Worm (Caenorhabditis elegans) whole organism, L2 larva: ENCODE results near the gene srab-26.

ENCODE experiments used
- C34F6.9 ChIP-seq: fragments of 150-350 bp; optimal IDR thresholded peaks from 2 replicates; lab custom pipeline; 2014; ENCODE audit warnings: missing biosample characterization, missing genetic modification characterization
- F13H6.1 ChIP-seq: sonication (generic microtip); optimal IDR thresholded peaks from 2 replicates; lab custom pipeline; 2016; ENCODE audit warnings: missing genetic modification characterization, missing compliant biosample characterization
- R02D3.7 ChIP-seq: fragments of 150-350 bp; optimal IDR thresholded peaks from 2 replicates; lab custom pipeline; 2014; ENCODE audit warnings: missing biosample characterization, missing genetic modification characterization
- Y55F3AM.14 ChIP-seq: fragments of 200-800 bp; sonication (Bioruptor generic); optimal IDR thresholded peaks from 2 replicates; lab custom pipeline; 2018; ENCODE audit warnings: mild to moderate bottlenecking, missing genetic modification characterization, missing compliant biosample characterization
- alr-1 ChIP-seq: fragments of 150-350 bp; optimal IDR thresholded peaks from 2 replicates; lab custom pipeline; 2014; ENCODE audit warnings: missing biosample characterization, missing genetic modification characterization
- aly-2 ChIP-seq: fragments of 150-350 bp; optimal IDR thresholded peaks from 2 replicates; lab custom pipeline; 2014; ENCODE audit warnings: missing biosample characterization, missing genetic modification characterization
- ama-1 ChIP-seq: fragments of 150-350 bp; optimal IDR thresholded peaks from 2 replicates; lab custom pipeline; 2018; ENCODE audit warnings: inconsistent platforms
- blmp-1 ChIP-seq: sonication (generic microtip); optimal IDR thresholded peaks from 2 replicates; lab custom pipeline; 2017; ENCODE audit warnings: missing genetic modification characterization, mild to moderate bottlenecking, missing compliant biosample characterization, antibody characterized with exemption, moderate library complexity; ENCODE audit not compliant: insufficient read depth
- ceh-16 ChIP-seq: fragments of 150-350 bp; optimal IDR thresholded peaks from 2 replicates; lab custom pipeline; 2014; ENCODE audit warnings: missing biosample characterization, missing genetic modification characterization
- ceh-82 ChIP-seq: fragments of 150-350 bp; optimal IDR thresholded peaks from 2 replicates; lab custom pipeline; 2014; ENCODE audit warnings: missing biosample characterization, missing genetic modification characterization
- crh-2 ChIP-seq: sonication (generic microtip); optimal IDR thresholded peaks from 2 replicates; lab custom pipeline; 2017; ENCODE audit warnings: missing biosample characterization, missing genetic modification characterization
- dmd-4 ChIP-seq: sonication (generic microtip); optimal IDR thresholded peaks from 2 replicates; lab custom pipeline; 2017; ENCODE audit warnings: missing biosample characterization, missing genetic modification characterization
- egl-27 ChIP-seq: sonication (generic microtip); optimal IDR thresholded peaks from 3 replicates; lab custom pipeline; 2017; ENCODE audit warnings: missing biosample characterization, missing genetic modification reagents, missing genetic modification characterization
- fos-1 ChIP-seq: fragments of 150-350 bp; optimal IDR thresholded peaks from 2 replicates; lab custom pipeline; 2014; ENCODE audit warnings: missing biosample characterization, missing genetic modification characterization
- gmeb-1 ChIP-seq: fragments of 150-350 bp; optimal IDR thresholded peaks from 2 replicates; lab custom pipeline; 2014; ENCODE audit warnings: missing biosample characterization, missing genetic modification characterization
- lin-11 ChIP-seq: fragments of 150-350 bp; sonication (generic microtip); optimal IDR thresholded peaks from 2 replicates; lab custom pipeline; 2014; ENCODE audit warnings: missing biosample characterization, missing genetic modification characterization, inconsistent platforms, mixed read lengths
- lin-13 ChIP-seq: fragments of 150-350 bp; optimal IDR thresholded peaks from 2 replicates; lab custom pipeline; 2014; ENCODE audit warnings: missing biosample characterization, missing genetic modification reagents, missing genetic modification characterization
- lin-39 ChIP-seq: fragments of 150-350 bp; optimal IDR thresholded peaks from 2 replicates; lab custom pipeline; 2014; ENCODE audit warnings: missing biosample characterization, missing genetic modification reagents, missing genetic modification characterization
- lsy-2 ChIP-seq, 2 experiments: fragments of 150-350 bp in 1 of 2; sonication (generic microtip) in 1 of 2; optimal IDR thresholded peaks; 2 replicates each; lab custom pipeline; 2014 to 2017; ENCODE audit warnings: missing biosample characterization in 2 of 2, missing genetic modification characterization in 2 of 2
- mab-5 ChIP-seq: fragments of 150-350 bp; optimal IDR thresholded peaks from 2 replicates; lab custom pipeline; 2014; ENCODE audit warnings: missing biosample characterization, missing genetic modification characterization
- mdl-1 ChIP-seq, 2 experiments: fragments of 150-350 bp in 1 of 2; sonication (generic microtip) in 1 of 2; optimal IDR thresholded peaks; 2 replicates each; lab custom pipeline; 2017; ENCODE audit warnings: missing biosample characterization in 2 of 2, missing genetic modification characterization in 2 of 2
- nhr-10 ChIP-seq: sonication (generic microtip); optimal IDR thresholded peaks from 2 replicates; lab custom pipeline; 2017; ENCODE audit warnings: missing biosample characterization, missing genetic modification characterization
- nhr-12 ChIP-seq: fragments of 150-350 bp; optimal IDR thresholded peaks from 2 replicates; lab custom pipeline; 2014; ENCODE audit warnings: missing biosample characterization, missing genetic modification characterization
- nhr-129 ChIP-seq: fragments of 150-350 bp; optimal IDR thresholded peaks from 2 replicates; lab custom pipeline; 2014; ENCODE audit warnings: missing biosample characterization, missing genetic modification characterization
- nhr-21 ChIP-seq: fragments of 150-350 bp; optimal IDR thresholded peaks from 2 replicates; lab custom pipeline; 2014; ENCODE audit warnings: missing biosample characterization, missing genetic modification characterization
- nhr-25 ChIP-seq: fragments of 150-350 bp; sonication (generic microtip); optimal IDR thresholded peaks from 3 replicates; lab custom pipeline; 2014; ENCODE audit warnings: missing biosample characterization, missing genetic modification characterization
- nhr-77 ChIP-seq: fragments of 150-350 bp; optimal IDR thresholded peaks from 2 replicates; lab custom pipeline; 2014; ENCODE audit warnings: missing biosample characterization, missing genetic modification characterization
- peb-1 ChIP-seq: fragments of 150-350 bp; optimal IDR thresholded peaks from 2 replicates; lab custom pipeline; 2014; ENCODE audit warnings: missing biosample characterization, missing genetic modification characterization
- sem-4 ChIP-seq: fragments of 150-350 bp; optimal IDR thresholded peaks from 2 replicates; lab custom pipeline; 2014; ENCODE audit warnings: missing biosample characterization, missing genetic modification reagents, missing genetic modification characterization
- skn-1 ChIP-seq: sonication (generic microtip); optimal IDR thresholded peaks from 2 replicates; lab custom pipeline; 2017; ENCODE audit warnings: missing biosample characterization, missing genetic modification characterization
- sma-3 ChIP-seq: sonication (generic microtip); optimal IDR thresholded peaks from 2 replicates; lab custom pipeline; 2016; ENCODE audit warnings: missing genetic modification reagents, missing genetic modification characterization, missing compliant biosample characterization
- snpc-4 ChIP-seq: fragments of 150-350 bp; optimal IDR thresholded peaks from 2 replicates; lab custom pipeline; 2014; ENCODE audit warnings: missing biosample characterization, missing genetic modification characterization
- unc-55 ChIP-seq: fragments of 150-350 bp; sonication (generic microtip); optimal IDR thresholded peaks from 3 replicates; lab custom pipeline; 2014; ENCODE audit warnings: missing biosample characterization, missing genetic modification reagents, missing genetic modification characterization
- unc-62 ChIP-seq: fragments of 150-350 bp; optimal IDR thresholded peaks from 2 replicates; lab custom pipeline; 2014; ENCODE audit warnings: missing biosample characterization, missing genetic modification reagents, missing genetic modification characterization
- ztf-4 ChIP-seq: fragments of 150-350 bp; optimal IDR thresholded peaks from 2 replicates; lab custom pipeline; 2014; ENCODE audit warnings: missing biosample characterization, missing genetic modification characterization

The srab-26 gene

DNA sequence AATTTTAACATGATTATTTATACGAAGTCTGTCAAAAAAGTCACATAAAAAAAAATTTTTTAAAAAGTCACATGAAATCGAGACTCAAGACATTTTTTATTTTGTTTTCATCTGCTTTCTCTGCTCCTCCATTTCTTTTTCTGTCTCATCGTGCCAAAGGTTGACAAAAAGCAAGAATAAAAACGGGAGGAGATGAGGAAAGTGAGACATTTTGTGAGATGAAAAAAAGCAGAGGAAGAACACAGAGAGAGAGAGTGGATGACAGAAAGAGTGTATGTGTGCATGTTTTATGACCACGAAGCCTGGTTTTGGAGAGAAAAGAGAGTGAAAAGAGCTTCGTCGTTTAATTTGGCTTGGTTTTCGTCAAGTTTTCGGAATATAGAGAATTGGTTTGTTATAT, 25.5 kb downstream of the srab-26 start:
- TF ChIP-seq unc-55 (GFP tag; lab: Kevin White, UChicago) (peak; percentile 47), F13H6.1 (tag; lab: Kevin White, UChicago) (no peak), sem-4 (tag; lab: Kevin White, UChicago) (no peak), ceh-82 (tag; lab: Kevin White, UChicago) (no peak), lin-11 (tag; lab: Kevin White, UChicago) (no peak), nhr-21 (tag; lab: Kevin White, UChicago) (no peak), dmd-4 (tag; lab: Kevin White, UChicago) (no peak), ztf-4 (no peak), unc-62 (GFP tag; lab: Kevin White, UChicago) (no peak), nhr-10 (tag; lab: Kevin White, UChicago) (no peak), nhr-129 (tag; lab: Kevin White, UChicago) (peak; percentile 5), snpc-4 (no peak), alr-1 (no peak), C34F6.9 (peak; percentile 55)

DNA sequence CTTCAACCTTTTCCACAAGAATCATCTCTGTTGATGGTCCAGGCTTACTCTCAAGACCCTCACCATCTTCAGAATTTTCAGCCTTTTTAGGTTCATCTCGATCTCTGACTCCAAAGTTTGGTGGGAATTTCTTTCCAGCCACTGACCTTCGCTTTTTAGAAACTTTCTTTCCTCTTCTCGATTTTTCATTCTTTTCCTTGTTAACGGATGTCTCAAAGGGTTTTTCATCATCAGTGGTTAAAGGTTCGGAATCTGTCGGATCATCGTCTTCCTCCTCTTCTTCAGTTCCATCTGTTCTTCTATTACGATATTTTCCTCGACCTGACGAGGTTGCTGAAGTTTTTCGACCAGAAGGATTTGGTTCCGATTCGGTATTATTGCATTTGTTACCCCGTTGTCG, 30.7 kb downstream of the srab-26 start:
- TF ChIP-seq aly-2 (no peak), egl-27 (no peak), nhr-25 (no peak), Y55F3AM.14 (GFP tag; lab: Kevin White, UChicago) (no peak), sem-4 (tag; lab: Kevin White, UChicago) (no peak)

DNA sequence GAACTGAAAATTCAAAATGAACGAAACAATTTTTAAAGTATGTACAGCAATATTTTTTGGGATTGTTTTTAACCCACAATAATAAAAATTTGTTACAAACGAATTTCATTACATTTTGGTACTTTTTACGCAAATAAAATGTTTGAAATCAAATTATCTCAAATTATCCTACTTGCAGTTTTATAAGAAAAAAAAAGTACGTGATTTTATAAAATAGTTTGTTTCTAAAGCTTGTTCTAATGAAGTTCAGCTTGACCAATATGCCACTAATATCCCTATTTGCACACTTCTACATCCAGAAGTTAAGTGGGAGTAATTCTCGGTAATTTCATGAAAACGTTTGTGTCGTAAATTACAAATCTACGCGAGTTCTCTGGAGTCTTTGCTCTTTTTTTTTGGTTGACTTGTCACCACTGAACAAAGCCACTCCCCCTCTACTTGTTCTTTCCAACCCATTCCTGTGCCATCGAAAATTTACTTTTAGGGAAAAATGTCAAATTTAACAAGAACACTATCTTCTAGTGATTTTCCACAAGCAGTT, 35.9 kb downstream of the srab-26 start, which contains the start of gene sru-8:
Gene sru-8 (plus strand): TSS at position 491 of the 541 bp plus-strand sequence.
- no peak for TF ChIP-seq nhr-21 (tag; lab: Kevin White, UChicago)
- TF ChIP-seq R02D3.7: no peak
- no peak for TF ChIP-seq lin-13 (GFP tag; lab: Kevin White, UChicago)
- TF ChIP-seq nhr-129 (tag; lab: Kevin White, UChicago): no peak
- TF ChIP-seq unc-62 (GFP tag; lab: Kevin White, UChicago): no peak
- TF ChIP-seq nhr-12 (tag; lab: Kevin White, UChicago): no peak
- no peak for TF ChIP-seq sma-3
- TF ChIP-seq skn-1 (tag; lab: Kevin White, UChicago): no peak
- TF ChIP-seq ceh-16: no peak
- no peak for TF ChIP-seq dmd-4 (tag; lab: Kevin White, UChicago)
- no peak for TF ChIP-seq fos-1 (tag; lab: Kevin White, UChicago)
- no peak for TF ChIP-seq mdl-1 (tag; optimal IDR thresholded peaks at IDR 0.05; lab: Kevin White, UChicago)
- TF ChIP-seq crh-2: no peak
- TF ChIP-seq aly-2: no peak

DNA sequence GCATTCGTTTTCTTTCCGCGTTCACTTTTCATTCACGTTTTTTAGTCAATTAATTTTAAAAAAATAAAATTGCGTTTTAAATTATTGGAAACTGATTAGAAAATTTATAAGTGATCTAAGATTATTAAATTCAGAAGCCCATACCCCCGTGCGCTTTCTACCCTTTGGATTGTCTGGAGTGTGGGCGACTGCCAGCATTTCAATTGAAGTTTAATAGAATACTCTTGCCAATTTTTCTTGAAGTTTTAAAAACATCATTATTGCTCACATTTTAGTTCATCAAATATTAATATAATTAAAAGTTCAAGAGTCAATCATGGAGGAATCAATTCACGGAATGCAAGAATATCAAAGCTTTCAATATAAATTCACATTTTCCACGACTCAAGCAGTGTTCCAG, 37.9 kb downstream of the srab-26 start, which contains the start of gene sru-36:
Gene sru-36 (plus strand): TSS at position 301 of the 400 bp plus-strand sequence.
- no peak for TF ChIP-seq aly-2
- no peak for TF ChIP-seq blmp-1 (tag; lab: Kevin White, UChicago)
- TF ChIP-seq ama-1 (lab: Kevin White, UChicago): no peak
- TF ChIP-seq mab-5 (tag; lab: Kevin White, UChicago): no peak
- no peak for TF ChIP-seq gmeb-1
- no peak for TF ChIP-seq nhr-25
- no peak for TF ChIP-seq mdl-1 (tag; optimal IDR thresholded peaks at IDR 0.05; lab: Kevin White, UChicago)
- TF ChIP-seq nhr-77 (tag; lab: Kevin White, UChicago): no peak
- no peak for TF ChIP-seq lin-39 (tag; lab: Kevin White, UChicago)
- TF ChIP-seq unc-62 (GFP tag; lab: Kevin White, UChicago): no peak

DNA sequence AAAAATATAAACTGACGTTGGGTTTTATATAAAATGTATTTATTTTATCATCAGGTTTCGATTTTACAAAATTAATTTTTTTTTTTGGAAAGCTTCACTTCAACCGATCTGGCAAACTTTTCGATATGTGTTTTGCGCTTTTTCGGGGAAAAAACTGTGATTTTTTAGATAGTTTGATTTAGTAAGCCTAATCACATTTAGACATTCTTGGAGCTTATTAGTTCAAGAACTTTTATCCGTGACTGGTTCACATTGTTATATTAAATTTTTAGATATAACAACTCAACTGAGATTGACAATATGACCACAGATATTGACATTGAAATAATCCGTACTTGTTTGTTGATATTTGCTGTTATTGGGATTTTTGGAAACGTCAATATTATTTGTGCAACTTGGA, 41.6 kb downstream of the srab-26 start, which contains the start of gene srsx-21:
Gene srsx-21 (plus strand): TSS at position 301 of the 400 bp plus-strand sequence.
- TF ChIP-seq lsy-2 (tag; optimal IDR thresholded peaks at IDR 0.05; lab: Kevin White, UChicago) (no peak), nhr-12 (tag; lab: Kevin White, UChicago) (no peak), nhr-77 (tag; lab: Kevin White, UChicago) (no peak), nhr-21 (tag; lab: Kevin White, UChicago) (no peak), peb-1 (tag; lab: Kevin White, UChicago) (no peak), snpc-4 (no peak), sma-3 (no peak)
